Fruit fly (Drosophila melanogaster): ENCODE data around the gene CG43149.

The CG43149 gene

dm6 chr3L:37965-38364 lies 16.6 kb downstream of the CG43149 start:
- TF ChIP-seq CG11617 (GFP tag; optimal IDR thresholded peaks at IDR 0.05) (no peak), Hr96 (GFP tag; optimal IDR thresholded peaks at IDR 0.05) (no peak), CG1620 (GFP tag; optimal IDR thresholded peaks at IDR 0.05) (no peak), Clk (GFP tag; optimal IDR thresholded peaks at IDR 0.05) (no peak), CG7101 (tag; optimal IDR thresholded peaks at IDR 0.05) (no peak), CG33017 (tag; optimal IDR thresholded peaks at IDR 0.05) (no peak), Crg-1 (GFP tag; optimal IDR thresholded peaks at IDR 0.05) (no peak), CG12768 (GFP tag; optimal IDR thresholded peaks at IDR 0.05) (no peak), ovo (GFP tag; optimal IDR thresholded peaks at IDR 0.05) (no peak), cic (GFP tag; optimal IDR thresholded peaks at IDR 0.05) (no peak), Mnt (GFP tag; optimal IDR thresholded peaks at IDR 0.05) (no peak), tj (GFP tag; optimal IDR thresholded peaks at IDR 0.05) (no peak), pad (GFP tag; optimal IDR thresholded peaks at IDR 0.05) (no peak), CG7045 (GFP tag; optimal IDR thresholded peaks at IDR 0.05) (no peak), CG5204 (GFP tag; optimal IDR thresholded peaks at IDR 0.05) (no peak), CG14711 (tag; optimal IDR thresholded peaks at IDR 0.05) (no peak)

- no peak for TF ChIP-seq cic (GFP tag; optimal IDR thresholded peaks at IDR 0.05)
- TF ChIP-seq CG33017 (tag; optimal IDR thresholded peaks at IDR 0.05): no peak
- TF ChIP-seq Clk (GFP tag; optimal IDR thresholded peaks at IDR 0.05): no peak
- TF ChIP-seq Mnt (GFP tag; optimal IDR thresholded peaks at IDR 0.05): no peak
- no peak for TF ChIP-seq toe (GFP tag; optimal IDR thresholded peaks at IDR 0.05)
- no peak for TF ChIP-seq Hr96 (GFP tag; optimal IDR thresholded peaks at IDR 0.05)
- TF ChIP-seq CG1620 (GFP tag; optimal IDR thresholded peaks at IDR 0.05): no peak
- TF ChIP-seq CG12768 (GFP tag; optimal IDR thresholded peaks at IDR 0.05): no peak
- TF ChIP-seq CG7045 (GFP tag; optimal IDR thresholded peaks at IDR 0.05): no peak
- TF ChIP-seq tj (GFP tag; optimal IDR thresholded peaks at IDR 0.05): no peak
- no peak for TF ChIP-seq bab1 (GFP tag; optimal IDR thresholded peaks at IDR 0.05)
- TF ChIP-seq kay (GFP tag; ENCODE audit: borderline replicate concordance): no peak
- no peak for TF ChIP-seq Crg-1 (GFP tag; optimal IDR thresholded peaks at IDR 0.05)
Measured at dm6 chr3L:34650-35049, 19.9 kb downstream of the CG43149 start.

dm6 chr3L:29658-30262 lies 24.8 kb downstream of the CG43149 start:
- TF ChIP-seq CG7045 (GFP tag; optimal IDR thresholded peaks at IDR 0.05) (no peak), kay (GFP tag; ENCODE audit: borderline replicate concordance) (peak; percentile 2)

- TF ChIP-seq CG5204 (GFP tag; optimal IDR thresholded peaks at IDR 0.05): no peak
- TF ChIP-seq CG12768 (GFP tag; optimal IDR thresholded peaks at IDR 0.05): no peak
- TF ChIP-seq Mnt (GFP tag; optimal IDR thresholded peaks at IDR 0.05): no peak
- no peak for TF ChIP-seq CG33017 (tag; optimal IDR thresholded peaks at IDR 0.05)
- TF ChIP-seq Crg-1 (GFP tag; optimal IDR thresholded peaks at IDR 0.05): no peak
- no peak for TF ChIP-seq ovo (GFP tag; optimal IDR thresholded peaks at IDR 0.05)
- TF ChIP-seq Clk (GFP tag; optimal IDR thresholded peaks at IDR 0.05): no peak
- no peak for TF ChIP-seq CG7045 (GFP tag; optimal IDR thresholded peaks at IDR 0.05)
- TF ChIP-seq kay (GFP tag; ENCODE audit: borderline replicate concordance): no peak
- TF ChIP-seq tj (GFP tag; optimal IDR thresholded peaks at IDR 0.05): no peak
- TF ChIP-seq cnc (optimal IDR thresholded peaks at IDR 0.05): no peak
- no peak for TF ChIP-seq toe (GFP tag; optimal IDR thresholded peaks at IDR 0.05)
- no peak for TF ChIP-seq bab1 (GFP tag; optimal IDR thresholded peaks at IDR 0.05)
- no peak for TF ChIP-seq pad (GFP tag; optimal IDR thresholded peaks at IDR 0.05)
- TF ChIP-seq CG14711 (tag; optimal IDR thresholded peaks at IDR 0.05): no peak
- TF ChIP-seq CG7101 (tag; optimal IDR thresholded peaks at IDR 0.05): no peak
- TF ChIP-seq CG11617 (GFP tag; optimal IDR thresholded peaks at IDR 0.05): no peak
- TF ChIP-seq CG1620 (GFP tag; optimal IDR thresholded peaks at IDR 0.05): no peak
- no peak for TF ChIP-seq Hr96 (GFP tag; optimal IDR thresholded peaks at IDR 0.05)
- TF ChIP-seq cic (GFP tag; optimal IDR thresholded peaks at IDR 0.05): no peak
Measured at dm6 chr3L:26690-27271, 27.8 kb downstream of the CG43149 start.

- TF ChIP-seq cnc (optimal IDR thresholded peaks at IDR 0.05) (no peak), Crg-1 (GFP tag; optimal IDR thresholded peaks at IDR 0.05) (no peak), CG7101 (tag; optimal IDR thresholded peaks at IDR 0.05) (no peak), CG33017 (tag; optimal IDR thresholded peaks at IDR 0.05) (no peak)
Measured at dm6 chr3L:25950-26349, 28.6 kb downstream of the CG43149 start.

DNA sequence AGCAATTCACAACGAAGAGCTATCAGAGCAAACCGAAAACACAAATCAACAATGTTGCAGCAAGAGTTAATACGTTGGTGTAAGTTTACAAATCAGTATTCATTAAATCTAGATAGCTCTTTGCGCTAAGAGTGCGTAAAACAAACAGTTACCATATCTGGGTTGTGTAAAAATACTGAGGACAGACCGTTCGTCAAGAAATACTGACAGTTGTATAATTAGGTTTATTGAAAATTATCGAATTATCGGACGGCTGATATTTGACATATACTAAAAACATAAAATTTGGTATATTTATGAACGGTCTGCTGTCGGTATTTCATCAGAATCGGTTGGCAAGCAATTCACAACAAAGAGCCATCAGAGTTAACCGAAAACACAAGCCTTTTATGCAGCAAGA lies 32.5 kb downstream of the CG43149 start, which contains the start of gene mthl8:
mthl8 (plus strand) TSS at position 360 of the 400 bp plus-strand sequence.
- TF ChIP-seq CG14711 (tag; optimal IDR thresholded peaks at IDR 0.05) (no peak), cnc (optimal IDR thresholded peaks at IDR 0.05) (no peak), CG12768 (GFP tag; optimal IDR thresholded peaks at IDR 0.05) (no peak), Crg-1 (GFP tag; optimal IDR thresholded peaks at IDR 0.05) (no peak), Mnt (GFP tag; optimal IDR thresholded peaks at IDR 0.05) (no peak), kay (GFP tag; ENCODE audit: borderline replicate concordance) (no peak), Hr96 (GFP tag; optimal IDR thresholded peaks at IDR 0.05) (no peak), CG1620 (GFP tag; optimal IDR thresholded peaks at IDR 0.05) (no peak), cic (GFP tag; optimal IDR thresholded peaks at IDR 0.05) (no peak), CG7045 (GFP tag; optimal IDR thresholded peaks at IDR 0.05) (no peak), toe (GFP tag; optimal IDR thresholded peaks at IDR 0.05) (no peak), ovo (GFP tag; optimal IDR thresholded peaks at IDR 0.05) (no peak), CG11617 (GFP tag; optimal IDR thresholded peaks at IDR 0.05) (no peak), Clk (GFP tag; optimal IDR thresholded peaks at IDR 0.05) (no peak), bab1 (GFP tag; optimal IDR thresholded peaks at IDR 0.05) (no peak), CG5204 (GFP tag; optimal IDR thresholded peaks at IDR 0.05) (no peak), CG7101 (tag; optimal IDR thresholded peaks at IDR 0.05) (no peak), tj (GFP tag; optimal IDR thresholded peaks at IDR 0.05) (no peak)

All from whole organism, adult.